Worm (Caenorhabditis elegans) whole organism, young adult: ENCODE data around the gene C27H5.6.

Source experiments
- F39B2.1 ChIP-seq: fragments of 200-800 bp; sonication (Bioruptor generic); IDR thresholded peaks from 2 replicates; pipeline ENCODE4 v1.3.6; 2022; ENCODE audit warnings: missing genetic modification reagents, missing genetic modification characterization, missing compliant biosample characterization
- F49E8.2 ChIP-seq: sonication (generic microtip); optimal IDR thresholded peaks from 3 replicates; lab custom pipeline; 2017; ENCODE audit warnings: missing genetic modification characterization, mild to moderate bottlenecking, missing compliant biosample characterization, antibody characterized with exemption, moderate library complexity; ENCODE audit not compliant: insufficient read depth
- Y53F4B.3 ChIP-seq: fragments of 200-800 bp; sonication (Bioruptor generic); IDR thresholded peaks from 2 replicates; pipeline ENCODE4 v1.3.6; 2022; ENCODE audit warnings: missing genetic modification reagents, missing genetic modification characterization, missing compliant biosample characterization
- Y53G8AR.9 ChIP-seq: fragments of 200-800 bp; sonication (Bioruptor generic); conservative IDR thresholded peaks from 2 replicates; pipeline ENCODE4 v1.3.6; 2022; ENCODE audit warnings: missing genetic modification reagents, missing genetic modification characterization, missing compliant biosample characterization
- hrde-1 ChIP-seq: sonication (generic microtip); optimal IDR thresholded peaks from 2 replicates; lab custom pipeline; 2016; ENCODE audit warnings: missing genetic modification characterization, mild to moderate bottlenecking, missing compliant biosample characterization, moderate library complexity, missing genotype, missing genetic modification reagents, borderline replicate concordance
- mxl-1 ChIP-seq: sonication (generic microtip); optimal IDR thresholded peaks from 2 replicates; lab custom pipeline; 2016; ENCODE audit warnings: missing genetic modification characterization, missing compliant biosample characterization
- nfya-1 ChIP-seq: sonication (generic microtip); optimal IDR thresholded peaks from 2 replicates; lab custom pipeline; 2017; ENCODE audit warnings: antibody characterized with exemption, missing compliant biosample characterization, missing genetic modification characterization, borderline replicate concordance; ENCODE audit not compliant: insufficient read depth
- repo-1 ChIP-seq: sonication (generic microtip); optimal IDR thresholded peaks from 2 replicates; lab custom pipeline; 2017; ENCODE audit warnings: mild to moderate bottlenecking, missing genetic modification characterization, missing compliant biosample characterization
- snpc-4 ChIP-seq, 5 experiments: fragments of 150-350 bp in 1 of 5; sonication (generic microtip) in 4 of 5; optimal IDR thresholded peaks; 2 replicates each; lab custom pipeline; 2014 to 2018; ENCODE audit warnings: missing genetic modification characterization in 5 of 5, missing biosample characterization in 3 of 5, antibody characterized with exemption in 2 of 5, mild to moderate bottlenecking in 2 of 5, missing compliant biosample characterization in 2 of 5, missing genotype in 2 of 5, moderate library complexity in 2 of 5, missing genetic modification reagents in 1 of 5
- ztf-18 ChIP-seq: sonication (generic microtip); optimal IDR thresholded peaks from 2 replicates; lab custom pipeline; 2016; ENCODE audit warnings: missing genotype, mild to moderate bottlenecking, missing genetic modification characterization, missing compliant biosample characterization

- no peak for TF ChIP-seq ztf-18 (tag; lab: Kevin White, UChicago)
- no peak for TF ChIP-seq Y53G8AR.9 (GFP tag; lab: Robert Waterston, UW)
- TF ChIP-seq F49E8.2: no peak
- TF ChIP-seq mxl-1 (tag; lab: Kevin White, UChicago): no peak
- no peak for TF ChIP-seq F39B2.1 (GFP tag; lab: Robert Waterston, UW)
- no peak for TF ChIP-seq nfya-1
- no peak for TF ChIP-seq Y53F4B.3 (GFP tag; lab: Robert Waterston, UW)
- no peak for TF ChIP-seq snpc-4 (GFP tag; optimal IDR thresholded peaks at IDR 0.05; lab: Kevin White, UChicago)
- TF ChIP-seq snpc-4 (tag; optimal IDR thresholded peaks at IDR 0.05; lab: Kevin White, UChicago): no peak
- no peak for TF ChIP-seq hrde-1
- TF ChIP-seq repo-1 (tag; lab: Kevin White, UChicago): no peak
Observed at ce11 chrII:7154711-7155110, 32.3 kb downstream of the C27H5.6 start.
